Fruit fly (Drosophila melanogaster): ENCODE data around the gene CG12984.

Gene CG12984

DNA sequence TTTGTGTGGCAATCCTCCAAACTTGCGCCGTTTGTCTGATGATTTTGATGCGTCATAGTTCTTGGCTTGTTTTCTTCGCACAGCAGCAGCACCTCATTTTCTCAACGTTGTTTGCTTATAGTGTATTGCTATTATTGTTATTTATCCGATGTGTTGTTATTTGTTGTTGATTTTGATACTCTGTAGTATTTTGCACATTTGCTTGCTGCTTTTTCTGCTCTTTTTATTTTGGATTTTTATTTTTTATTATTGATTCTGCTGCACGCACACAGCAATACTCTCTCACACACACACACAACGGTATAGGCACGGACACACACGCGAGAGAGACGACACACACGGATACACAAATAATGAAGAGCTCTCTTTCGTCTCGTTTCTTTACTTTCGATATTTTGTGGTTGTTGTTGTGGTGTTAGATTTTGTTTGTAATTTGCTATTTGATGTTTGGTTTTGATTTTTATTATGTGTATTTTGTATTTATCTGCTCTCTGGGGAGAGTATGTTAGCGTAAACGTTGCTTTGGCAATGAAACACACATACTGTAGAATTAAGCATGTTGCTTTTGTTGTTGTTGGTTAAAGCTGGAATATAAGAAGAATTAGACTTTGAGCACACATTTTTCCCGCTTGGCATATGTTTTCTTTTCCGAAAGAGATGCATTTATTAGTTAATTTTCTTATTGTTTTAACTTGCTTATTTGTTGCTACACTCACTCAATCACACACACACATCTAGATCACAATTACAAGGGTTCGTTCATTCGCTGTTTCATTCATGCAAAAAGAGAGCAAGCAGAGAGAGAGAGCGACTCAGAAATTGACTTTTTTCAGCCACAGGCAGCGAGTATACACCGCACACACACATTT, 33.7 kb downstream of the CG12984 start (continued):
- TF ChIP-seq pnt (GFP tag; optimal IDR thresholded peaks at IDR 0.05) (no peak), CG17802 (tag; optimal IDR thresholded peaks at IDR 0.05) (no peak), Ets65A (GFP tag) (no peak), Kr (GFP tag; optimal IDR thresholded peaks at IDR 0.05) (no peak), CG11398 (GFP tag; optimal IDR thresholded peaks at IDR 0.05) (no peak), dm (GFP tag; optimal IDR thresholded peaks at IDR 0.05) (no peak), Oli (tag; optimal IDR thresholded peaks at IDR 0.05) (no peak), HmgD (GFP tag; optimal IDR thresholded peaks at IDR 0.05) (no peak), vvl (GFP tag; IDR thresholded peaks at IDR 0.05) (no peak), CG4730 (GFP tag; IDR thresholded peaks at IDR 0.05) (no peak), Spps (tag; optimal IDR thresholded peaks at IDR 0.05) (no peak), CG2129 (GFP tag; IDR thresholded peaks at IDR 0.05; ENCODE audit: partially characterized antibody) (no peak), Ssrp (tag; optimal IDR thresholded peaks at IDR 0.05) (no peak), crp (GFP tag; optimal IDR thresholded peaks at IDR 0.05) (no peak), CHES-1-like (GFP tag; optimal IDR thresholded peaks at IDR 0.05) (peak; percentile 17)

dm6 chr3L:21026025-21026916, 34.8 kb downstream of the CG12984 start:
- TF ChIP-seq CG12071 (GFP tag; optimal IDR thresholded peaks at IDR 0.05): no peak
- TF ChIP-seq ro (GFP tag; IDR thresholded peaks at IDR 0.05): no peak
- TF ChIP-seq Oaz (GFP tag; IDR thresholded peaks at IDR 0.05): no peak
- TF ChIP-seq gem (tag; optimal IDR thresholded peaks at IDR 0.05): peak; percentile 41
- TF ChIP-seq zen2 (GFP tag; IDR thresholded peaks at IDR 0.05; ENCODE audit: partially characterized antibody): peak; percentile 60; the same call in 2 of the 3 replicates
- TF ChIP-seq Dek (tag; optimal IDR thresholded peaks at IDR 0.05): peak; percentile 16
- TF ChIP-seq ham (GFP tag; IDR thresholded peaks at IDR 0.05): no peak
- peak; percentile 13 for TF ChIP-seq scrt (GFP tag; optimal IDR thresholded peaks at IDR 0.05)
- peak; percentile 63; the same call in 1 of the 3 replicates for TF ChIP-seq CG6791 (GFP tag; IDR thresholded peaks at IDR 0.05; ENCODE audit: partially characterized antibody)
- peak; percentile 40 for TF ChIP-seq her (GFP tag; optimal IDR thresholded peaks at IDR 0.05)
- TF ChIP-seq so (GFP tag; IDR thresholded peaks at IDR 0.05): 0 out of 3 replicates have a peak, but pooled peaks have one; percentile 7
- TF ChIP-seq CG15073 (GFP tag; optimal IDR thresholded peaks at IDR 0.05): no peak
- TF ChIP-seq ERR (GFP tag; optimal IDR thresholded peaks at IDR 0.05): no peak
- no peak for TF ChIP-seq unpg (GFP tag; optimal IDR thresholded peaks at IDR 0.05)
- peak; percentile 9 for TF ChIP-seq cwo (GFP tag; optimal IDR thresholded peaks at IDR 0.05)
- peak; percentile 97 for TF ChIP-seq chinmo (GFP tag; IDR thresholded peaks at IDR 0.05; ENCODE audit: partially characterized antibody)
- TF ChIP-seq CG1832 (GFP tag; optimal IDR thresholded peaks at IDR 0.05): peak; percentile 77
- TF ChIP-seq NFAT (GFP tag; IDR thresholded peaks at IDR 0.05): peak; percentile 66
- 0 out of 2 replicates have a peak, but pooled peaks have one; percentile 5 for TF ChIP-seq sob (GFP tag; IDR thresholded peaks at IDR 0.05)
- TF ChIP-seq Sox102F (GFP tag; optimal IDR thresholded peaks at IDR 0.05): peak; percentile 6
- TF ChIP-seq CG31224 (GFP tag; IDR thresholded peaks at IDR 0.05): no peak
- peak; percentile 96 for TF ChIP-seq yki (optimal IDR thresholded peaks at IDR 0.05)
- no peak for TF ChIP-seq CG15269 (tag; optimal IDR thresholded peaks at IDR 0.05)
- TF ChIP-seq D19A (tag; optimal IDR thresholded peaks at IDR 0.05): peak; percentile 72
- peak; percentile 35 for TF ChIP-seq CG13287 (GFP tag; IDR thresholded peaks at IDR 0.05; ENCODE audit: partially characterized antibody)
- TF ChIP-seq kni (GFP tag; optimal IDR thresholded peaks at IDR 0.05): peak; percentile 37
- peak; percentile 31 for TF ChIP-seq CG2678 (tag; optimal IDR thresholded peaks at IDR 0.05)
- no peak for TF ChIP-seq Lpt (GFP tag; optimal IDR thresholded peaks at IDR 0.05)
- peak; percentile 13 for TF ChIP-seq lab (GFP tag; optimal IDR thresholded peaks at IDR 0.05)
- TF ChIP-seq NC2β (GFP tag; optimal IDR thresholded peaks at IDR 0.05): peak; percentile 54
- peak; percentile 64; the same call in 1 of the 2 replicates for TF ChIP-seq seq (GFP tag; IDR thresholded peaks at IDR 0.05)
